Worm (Caenorhabditis elegans): ENCODE measurements around the gene cku-70.

DNA sequence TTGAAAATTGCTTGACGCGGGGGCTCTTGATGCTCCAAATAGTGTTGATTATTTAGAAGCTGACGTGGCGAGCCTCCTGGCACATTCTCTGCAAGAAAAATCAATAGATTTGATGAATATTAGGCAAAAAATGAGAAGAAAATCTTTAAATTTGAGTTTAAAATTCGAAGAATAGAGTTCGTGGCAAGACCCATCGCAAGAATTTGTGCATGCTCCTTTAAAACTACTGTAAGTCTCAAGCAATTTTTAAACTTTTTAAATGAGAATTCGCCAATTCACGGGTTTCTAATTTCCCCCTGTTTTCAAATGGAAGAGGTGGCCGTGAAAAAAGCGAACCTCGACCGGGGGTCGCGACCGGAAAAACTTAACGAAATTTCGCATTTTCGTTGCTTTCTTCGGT is 40.8 kb upstream of the cku-70 start:
- TF ChIP-seq unc-55 (GFP tag; optimal IDR thresholded peaks at IDR 0.05) (no peak), C34F6.9 (tag; optimal IDR thresholded peaks at IDR 0.05) (no peak), ama-1 (optimal IDR thresholded peaks at IDR 0.05) (no peak), unc-62 (GFP tag; optimal IDR thresholded peaks at IDR 0.05) (no peak), lsy-2 (tag; optimal IDR thresholded peaks at IDR 0.05) (no peak), elt-3 (tag; optimal IDR thresholded peaks at IDR 0.05) (no peak)

All from whole organism, L2 larva.